Worm (Caenorhabditis elegans): Measurements from ENCODE around the gene sri-77.
A peak's percentile ranks its signal among the peaks of the same experiment; 100 is the strongest.
"Not testable (repeated sequence)": the region's sequence is repeated elsewhere in the genome, so short reads cannot be mapped to it uniquely, and the experiment has no call there.

Gene sri-77

ce11 chrII:2600176-2600575 lies 5.0 kb downstream of the sri-77 start, which contains the start of gene F33H12.1:
TSS of gene F33H12.1 (plus strand) at chrII:2600476.
- not testable (repeated sequence) for TF ChIP-seq lin-39, F13H6.1, nhr-11 (tag; optimal IDR thresholded peaks at IDR 0.05)

ce11 chrII:2586861-2587554 lies 18.2 kb downstream of the sri-77 start, which contains the start of the genes F33H12.7 and sri-39:
TSS of gene F33H12.7 (minus strand) at chrII:2586911.
TSS of gene sri-39 (plus strand) at chrII:2587504.
- TF ChIP-seq fos-1 (tag; optimal IDR thresholded peaks at IDR 0.05), result peak; percentile 89
- TF ChIP-seq gmeb-1 (tag; optimal IDR thresholded peaks at IDR 0.05), result peak; percentile 3
- no peak for TF ChIP-seq sem-4 (tag; optimal IDR thresholded peaks at IDR 0.05)
- TF ChIP-seq ceh-16 (tag; optimal IDR thresholded peaks at IDR 0.05), result no peak
- TF ChIP-seq crh-2 (tag; optimal IDR thresholded peaks at IDR 0.05), result peak; percentile 47
- TF ChIP-seq unc-55 (GFP tag; optimal IDR thresholded peaks at IDR 0.05), result no peak
- no peak for TF ChIP-seq F13H6.1 (tag; optimal IDR thresholded peaks at IDR 0.05)
- peak; percentile 42 for TF ChIP-seq sma-9 (GFP tag; optimal IDR thresholded peaks at IDR 0.05)
- TF ChIP-seq sma-9 (tag; optimal IDR thresholded peaks at IDR 0.05), result no peak
- no peak for TF ChIP-seq peb-1 (tag; optimal IDR thresholded peaks at IDR 0.05)
- no peak for TF ChIP-seq nhr-77 (tag; optimal IDR thresholded peaks at IDR 0.05)

ce11 chrII:2585493-2585892 lies 19.7 kb downstream of the sri-77 start, which contains the start of gene sri-36:
TSS of gene sri-36 (minus strand) at chrII:2585593.
- TF ChIP-seq lin-13 (GFP tag; optimal IDR thresholded peaks at IDR 0.05), result no peak
- TF ChIP-seq mdl-1 (tag; optimal IDR thresholded peaks at IDR 0.05), result no peak
- TF ChIP-seq nhr-23 (tag; optimal IDR thresholded peaks at IDR 0.05), result no peak
- TF ChIP-seq lin-11 (tag; optimal IDR thresholded peaks at IDR 0.05), result no peak
- TF ChIP-seq lsy-2 (tag; optimal IDR thresholded peaks at IDR 0.05), result no peak
- no peak for TF ChIP-seq sem-4 (tag; optimal IDR thresholded peaks at IDR 0.05)
- TF ChIP-seq ceh-16 (tag; optimal IDR thresholded peaks at IDR 0.05), result no peak
- TF ChIP-seq unc-39 (tag; optimal IDR thresholded peaks at IDR 0.05), result no peak
- TF ChIP-seq blmp-1 (tag; optimal IDR thresholded peaks at IDR 0.05; ENCODE audit: insufficient read depth), result no peak
- TF ChIP-seq mab-5 (tag; optimal IDR thresholded peaks at IDR 0.05), result no peak
- TF ChIP-seq lin-39 (tag; optimal IDR thresholded peaks at IDR 0.05), result no peak
- no peak for TF ChIP-seq ama-1 (optimal IDR thresholded peaks at IDR 0.05)
- no peak for TF ChIP-seq nhr-77 (tag; optimal IDR thresholded peaks at IDR 0.05)
- no peak for TF ChIP-seq elt-1 (tag; optimal IDR thresholded peaks at IDR 0.05)
- no peak for TF ChIP-seq ztf-11 (tag; optimal IDR thresholded peaks at IDR 0.05)

DNA sequence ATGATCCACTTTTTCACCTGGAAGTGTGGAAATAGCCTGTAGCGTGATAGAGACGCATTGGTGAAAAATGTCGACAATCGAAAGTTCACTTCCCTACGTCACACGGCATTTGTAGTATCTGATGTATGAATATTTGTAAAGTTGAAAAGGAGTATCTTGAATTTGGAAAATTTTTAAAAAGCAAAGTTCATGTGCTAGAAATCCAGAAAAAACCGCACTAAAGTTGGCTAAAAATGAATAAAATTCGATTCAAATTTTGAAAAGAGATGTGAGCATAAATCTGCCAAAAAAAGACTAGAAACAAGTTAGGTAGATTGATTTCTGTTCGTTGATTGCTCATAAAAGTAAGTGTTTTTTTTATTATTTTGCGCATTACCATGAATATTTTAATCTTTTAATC lies 22.2 kb downstream of the sri-77 start, which contains the start of gene sri-74:
TSS of gene sri-74 (minus strand) at position 101 of the 400 bp plus-strand sequence.
- no peak for TF ChIP-seq unc-55 (GFP tag; optimal IDR thresholded peaks at IDR 0.05)
- no peak for TF ChIP-seq nhr-237 (tag; optimal IDR thresholded peaks at IDR 0.05)
- no peak for TF ChIP-seq egl-27 (tag; optimal IDR thresholded peaks at IDR 0.05)
- TF ChIP-seq gmeb-1 (tag; optimal IDR thresholded peaks at IDR 0.05), result no peak
- TF ChIP-seq ZK546.5 (tag; optimal IDR thresholded peaks at IDR 0.05), result no peak
- TF ChIP-seq Y55F3AM.14 (GFP tag; optimal IDR thresholded peaks at IDR 0.05), result no peak
- TF ChIP-seq lsy-2 (tag; optimal IDR thresholded peaks at IDR 0.05), result no peak
- TF ChIP-seq elt-3 (tag; optimal IDR thresholded peaks at IDR 0.05), result no peak

DNA sequence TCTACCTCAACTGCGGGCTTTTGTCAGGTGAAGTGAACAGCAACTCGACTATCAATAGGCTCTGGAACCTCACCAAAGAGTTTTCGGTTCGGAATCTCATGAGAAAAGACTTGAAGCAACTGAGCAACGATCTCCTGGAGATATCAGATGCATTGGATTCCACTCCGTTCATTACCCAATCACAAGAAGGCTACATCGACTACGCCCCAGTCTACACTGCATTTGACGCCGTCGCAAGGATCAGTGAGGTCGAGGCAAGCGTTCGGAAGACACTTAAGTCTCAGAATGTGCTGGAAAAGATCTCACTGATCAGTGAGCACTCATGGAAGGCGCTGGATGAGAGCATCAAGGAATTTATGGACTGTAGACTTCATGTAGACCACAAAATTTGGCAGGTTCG lies 27.0 kb downstream of the sri-77 start:
- TF ChIP-seq R02D3.7 (tag; optimal IDR thresholded peaks at IDR 0.05), result no peak
- no peak for TF ChIP-seq unc-62 (GFP tag; optimal IDR thresholded peaks at IDR 0.05)
- no peak for TF ChIP-seq skn-1 (tag; optimal IDR thresholded peaks at IDR 0.05)
- no peak for TF ChIP-seq alr-1 (tag; optimal IDR thresholded peaks at IDR 0.05)
